Fruit fly (Drosophila melanogaster): ENCODE results near the gene CG42526.

CG42526 gene

DNA sequence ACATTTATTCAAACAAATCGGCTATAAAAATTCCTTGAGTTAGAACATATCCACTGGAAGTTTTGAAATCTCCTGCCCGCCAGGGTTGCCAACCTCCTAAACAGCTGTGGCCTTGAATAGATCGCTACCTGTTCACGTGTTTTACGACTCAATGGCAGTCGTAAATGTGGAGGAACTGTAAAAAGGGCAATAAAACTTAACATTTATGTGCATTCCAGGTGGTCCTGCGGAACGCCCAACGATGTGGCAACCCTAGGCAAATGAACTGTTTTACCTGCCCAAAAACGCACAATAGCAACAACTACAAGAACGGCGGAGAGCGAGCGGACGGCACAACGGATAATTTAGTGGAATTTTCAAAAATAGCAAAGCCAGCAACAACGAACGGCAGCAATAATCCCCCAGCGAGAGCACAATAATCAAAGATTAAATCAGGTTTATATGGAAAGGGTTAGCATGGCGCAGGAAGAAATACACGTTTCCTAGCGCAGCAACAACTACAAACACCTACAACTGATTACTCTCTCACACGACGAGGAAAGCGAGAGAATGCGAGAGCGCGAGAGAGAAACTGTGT, 26.6 kb upstream of the CG42526 start (continued):
- TF ChIP-seq odd (GFP tag; optimal IDR thresholded peaks at IDR 0.05) = no peak
- no peak for TF ChIP-seq CG7963 (GFP tag; IDR thresholded peaks at IDR 0.05; ENCODE audit: partially characterized antibody)
- TF ChIP-seq CG32772 (GFP tag; IDR thresholded peaks at IDR 0.05) = peak; percentile 49
- peak; percentile 49 for TF ChIP-seq CG10654 (GFP tag; optimal IDR thresholded peaks at IDR 0.05)
- TF ChIP-seq CG17359 (tag; optimal IDR thresholded peaks at IDR 0.05) = peak; percentile 65
- peak; percentile 73 for TF ChIP-seq pros (GFP tag; optimal IDR thresholded peaks at IDR 0.05)
- peak; percentile 12 for TF ChIP-seq Spps (tag; optimal IDR thresholded peaks at IDR 0.05)
- TF ChIP-seq Sry-δ (GFP tag; optimal IDR thresholded peaks at IDR 0.05) = no peak
- TF ChIP-seq CG8290 (GFP tag; optimal IDR thresholded peaks at IDR 0.05) = no peak
- peak; percentile 23 to 86 for TF ChIP-seq CG8290 (tag; optimal IDR thresholded peaks at IDR 0.05)
- TF ChIP-seq Ets97D (GFP tag; optimal IDR thresholded peaks at IDR 0.05) = no peak
- TF ChIP-seq CG14710 (tag; optimal IDR thresholded peaks at IDR 0.05) = no peak
- no peak for TF ChIP-seq psq (GFP tag; optimal IDR thresholded peaks at IDR 0.05)
- no peak for TF ChIP-seq Bdp1 (GFP tag; optimal IDR thresholded peaks at IDR 0.05)
- peak; percentile 20 for TF ChIP-seq CG3065 (GFP tag; optimal IDR thresholded peaks at IDR 0.05)
- TF ChIP-seq CG10979 (tag; optimal IDR thresholded peaks at IDR 0.05) = no peak
- no peak for TF ChIP-seq CG4707 (GFP tag; optimal IDR thresholded peaks at IDR 0.05)
- peak; percentile 42 for TF ChIP-seq dmrt11E (tag; optimal IDR thresholded peaks at IDR 0.05)
- TF ChIP-seq klu (GFP tag; IDR thresholded peaks at IDR 0.05) = no peak
- peak; percentile 17 for TF ChIP-seq Fer3 (tag; optimal IDR thresholded peaks at IDR 0.05)
- peak; percentile 55 for TF ChIP-seq Ptx1 (GFP tag; IDR thresholded peaks at IDR 0.05)
- TF ChIP-seq chn (GFP tag; optimal IDR thresholded peaks at IDR 0.05) = peak; percentile 31
- peak; percentile 5 for TF ChIP-seq CG12236 (GFP tag; optimal IDR thresholded peaks at IDR 0.05)
- TF ChIP-seq CG34224 (GFP tag; IDR thresholded peaks at IDR 0.05; ENCODE audit: partially characterized antibody) = 0 out of 3 replicates have a peak, but pooled peaks have one; percentile 26
- TF ChIP-seq CG11696 (GFP tag; IDR thresholded peaks at IDR 0.05) = no peak
- 0 out of 2 replicates have a peak, but pooled peaks have one; percentile 27 for TF ChIP-seq Gsc (GFP tag; IDR thresholded peaks at IDR 0.05)
- TF ChIP-seq CG34376 (GFP tag; optimal IDR thresholded peaks at IDR 0.05) = no peak
- peak; percentile 26 for TF ChIP-seq CG1647 (GFP tag; optimal IDR thresholded peaks at IDR 0.05)
- TF ChIP-seq stwl (tag; optimal IDR thresholded peaks at IDR 0.05) = peak; percentile 44
- TF ChIP-seq HLH3B (GFP tag; IDR thresholded peaks at IDR 0.05) = no peak
- TF ChIP-seq CG17568 (GFP tag; optimal IDR thresholded peaks at IDR 0.05) = peak; percentile 7
- TF ChIP-seq Fer1 (GFP tag; optimal IDR thresholded peaks at IDR 0.05) = no peak
- TF ChIP-seq lola (GFP tag; optimal IDR thresholded peaks at IDR 0.05) = no peak
- TF ChIP-seq NfI (GFP tag; optimal IDR thresholded peaks at IDR 0.05) = peak; percentile 43
- TF ChIP-seq CTCF (GFP tag; optimal IDR thresholded peaks at IDR 0.05) = no peak
- TF ChIP-seq p53 (GFP tag; optimal IDR thresholded peaks at IDR 0.05) = no peak
- no peak for TF ChIP-seq CG4820 (GFP tag; optimal IDR thresholded peaks at IDR 0.05)
- TF ChIP-seq bowl (GFP tag; IDR thresholded peaks at IDR 0.05) = no peak
- peak; percentile 59 for TF ChIP-seq slbo (GFP tag; IDR thresholded peaks at IDR 0.05)
- no peak for TF ChIP-seq Eip74EF (GFP tag; optimal IDR thresholded peaks at IDR 0.05)
- no peak for TF ChIP-seq CG6765 (GFP tag; optimal IDR thresholded peaks at IDR 0.05)
- TF ChIP-seq Nf-YB (GFP tag; optimal IDR thresholded peaks at IDR 0.05) = no peak
- peak; percentile 48; the same call in 1 of the 2 replicates for TF ChIP-seq CG14441 (GFP tag; IDR thresholded peaks at IDR 0.05)
- no peak for TF ChIP-seq CG7372 (GFP tag; IDR thresholded peaks at IDR 0.05)
- TF ChIP-seq gce (GFP tag; IDR thresholded peaks at IDR 0.05) = no peak
- peak; percentile 62 for TF ChIP-seq CG32532 (GFP tag; IDR thresholded peaks at IDR 0.05)
- TF ChIP-seq CG1792 (GFP tag; optimal IDR thresholded peaks at IDR 0.05) = peak; percentile 26
- 0 out of 2 replicates have a peak, but pooled peaks have one; percentile 27 for TF ChIP-seq stc (GFP tag; IDR thresholded peaks at IDR 0.05)
- peak; percentile 43; the same call in 1 of the 4 replicates for TF ChIP-seq Gug (GFP tag; IDR thresholded peaks at IDR 0.05)
- peak; percentile 13 for TF ChIP-seq dm (GFP tag; optimal IDR thresholded peaks at IDR 0.05)
- TF ChIP-seq CG3281 (GFP tag; optimal IDR thresholded peaks at IDR 0.05) = peak; percentile 53
